Worm (Caenorhabditis elegans): ENCODE results near the gene sru-23.
A peak's percentile ranks its signal among the peaks of the same experiment; 100 is the strongest.

The sru-23 gene

ce11 chrV:15959456-15959855 is 12.9 kb downstream of the sru-23 start:
- TF ChIP-seq mes-2 (tag; optimal IDR thresholded peaks at IDR 0.05; ENCODE audit: poor library complexity, severe bottlenecking) (no peak), nhr-48 (tag; optimal IDR thresholded peaks at IDR 0.05) (peak; percentile 26)

- TF ChIP-seq unc-62 (GFP tag; optimal IDR thresholded peaks at IDR 0.05 in 1 of 2) (no peak), unc-62 (tag; optimal IDR thresholded peaks at IDR 0.05) (no peak), nhr-111 (GFP tag; optimal IDR thresholded peaks at IDR 0.05) (no peak), nhr-42 (GFP tag; IDR thresholded peaks at IDR 0.05) (no peak), cey-2 (tag; optimal IDR thresholded peaks at IDR 0.05; ENCODE audit: borderline replicate concordance, insufficient read depth) (no peak)
These were observed 15.3 kb downstream of the sru-23 start, which contains the start of gene F36G9.3 for ce11 chrV:15957098-15957497. F36G9.3 (plus strand) TSS chrV:15957398.

ce11 chrV:15955497-15955896 is 16.9 kb downstream of the sru-23 start, which contains the start of gene srh-186:
srh-186 (plus strand) TSS chrV:15955797.
- TF ChIP-seq daf-16 (GFP tag; optimal IDR thresholded peaks at IDR 0.05) (no peak), daf-16 (tag; optimal IDR thresholded peaks at IDR 0.05) (no peak), hif-1 (tag; optimal IDR thresholded peaks at IDR 0.05) (no peak), aha-1 (tag) (peak; percentile 29)

ce11 chrV:15954932-15955331 is 17.5 kb downstream of the sru-23 start, which contains the start of gene srw-57:
srw-57 (minus strand) TSS chrV:15955032.
- TF ChIP-seq ceh-62 (tag; optimal IDR thresholded peaks at IDR 0.05) = no peak
- no peak for TF ChIP-seq mxl-3 (GFP tag; optimal IDR thresholded peaks at IDR 0.05)
- no peak for TF ChIP-seq nhr-102 (tag; optimal IDR thresholded peaks at IDR 0.05)
- no peak for TF ChIP-seq hlh-30 (tag; optimal IDR thresholded peaks at IDR 0.05; ENCODE audit: insufficient read depth)
- TF ChIP-seq zip-2 (tag; optimal IDR thresholded peaks at IDR 0.05) = no peak
- no peak for TF ChIP-seq aly-2 (tag; optimal IDR thresholded peaks at IDR 0.05)
- TF ChIP-seq vab-7 (GFP tag; IDR thresholded peaks at IDR 0.05) = no peak
- TF ChIP-seq dve-1 (tag; optimal IDR thresholded peaks at IDR 0.05; ENCODE audit: insufficient read depth) = no peak
- no peak for TF ChIP-seq daf-8 (GFP tag; IDR thresholded peaks at IDR 0.05)
- no peak for TF ChIP-seq unc-62 (GFP tag; optimal IDR thresholded peaks at IDR 0.05 in 1 of 2)
- no peak for TF ChIP-seq unc-62 (tag; optimal IDR thresholded peaks at IDR 0.05)
- no peak for TF ChIP-seq skn-1 (tag; optimal IDR thresholded peaks at IDR 0.05)
- no peak for TF ChIP-seq ZK337.2 (GFP tag; IDR thresholded peaks at IDR 0.05)
- no peak for TF ChIP-seq ztf-7 (tag; optimal IDR thresholded peaks at IDR 0.05)

ce11 chrV:15952762-15953161 is 19.6 kb downstream of the sru-23 start, which contains the start of gene srw-56:
srw-56 (minus strand) TSS chrV:15952862.
- TF ChIP-seq lin-29 (GFP tag; IDR thresholded peaks at IDR 0.05) (no peak), dmd-8 (GFP tag; IDR thresholded peaks at IDR 0.05) (no peak), madf-5 (GFP tag; IDR thresholded peaks at IDR 0.05) (no peak), lir-3 (tag; optimal IDR thresholded peaks at IDR 0.05) (no peak), daf-16 (GFP tag; optimal IDR thresholded peaks at IDR 0.05) (no peak), daf-16 (tag; optimal IDR thresholded peaks at IDR 0.05) (no peak), snpc-1.2 (GFP tag; IDR thresholded peaks at IDR 0.05) (no peak), ceh-82 (tag; optimal IDR thresholded peaks at IDR 0.05) (no peak), sdz-12 (GFP tag; optimal IDR thresholded peaks at IDR 0.05) (no peak), ztf-11 (tag; optimal IDR thresholded peaks at IDR 0.05) (no peak), lin-1 (GFP tag; IDR thresholded peaks at IDR 0.05) (no peak), mdt-29 (GFP tag; IDR thresholded peaks at IDR 0.05) (no peak), F26F4.8 (GFP tag; conservative IDR thresholded peaks at IDR 0.05) (no peak), nhr-10 (tag; optimal IDR thresholded peaks at IDR 0.05) (no peak), lin-13 (GFP tag; optimal IDR thresholded peaks at IDR 0.05) (no peak), jun-1 (tag; optimal IDR thresholded peaks at IDR 0.05) (no peak), daf-12 (tag; optimal IDR thresholded peaks at IDR 0.05) (no peak)
